Worm (Caenorhabditis elegans) whole organism, L1 larva: ENCODE results near the gene soc-1.

Experiments
- F16B12.6 ChIP-seq: fragments of 150-350 bp; optimal IDR thresholded peaks from 2 replicates; lab custom pipeline; 2014; ENCODE audit warnings: missing biosample characterization, missing genetic modification characterization
- Y116A8C.19 ChIP-seq: sonication (generic microtip); optimal IDR thresholded peaks from 2 replicates; lab custom pipeline; 2016; ENCODE audit warnings: missing compliant biosample characterization, missing genetic modification characterization, borderline replicate concordance
- aha-1 ChIP-seq: fragments of 150-350 bp; optimal IDR thresholded peaks from 2 replicates; lab custom pipeline; 2014; ENCODE audit warnings: missing biosample characterization, missing genetic modification characterization
- ama-1 ChIP-seq: fragments of 150-350 bp; optimal IDR thresholded peaks from 2 replicates; lab custom pipeline; 2014
- ceh-82 ChIP-seq, 3 experiments: fragments of 150-350 bp in 1 of 3; sonication (generic microtip) in 2 of 3; optimal IDR thresholded peaks; 2 replicates each; lab custom pipeline; 2014 to 2017; ENCODE audit warnings: missing biosample characterization in 3 of 3, missing genetic modification characterization in 3 of 3
- ces-1 ChIP-seq: fragments of 150-350 bp; optimal IDR thresholded peaks from 2 replicates; lab custom pipeline; 2014; ENCODE audit warnings: missing biosample characterization, missing genetic modification reagents, missing genetic modification characterization
- efl-1 ChIP-seq, 4 experiments: fragments of 150-350 bp; optimal IDR thresholded peaks in 3 of 4; peaks in 1 of 4; 1 replicate in 1 of 4; 2 replicates in 3 of 4; lab custom pipeline; 2014; ENCODE audit warnings: missing biosample characterization in 2 of 4, missing genetic modification characterization in 2 of 4, missing genetic modification reagents in 2 of 4
- egl-13 ChIP-seq: sonication (generic microtip); optimal IDR thresholded peaks from 2 replicates; lab custom pipeline; 2016; ENCODE audit warnings: missing genotype, missing genetic modification reagents, missing genetic modification characterization, missing compliant biosample characterization
- ets-5 ChIP-seq: fragments of 200-800 bp; sonication (Bioruptor generic); IDR thresholded peaks from 2 replicates; pipeline ENCODE4 v1.3.6; 2022; ENCODE audit warnings: missing genetic modification characterization, missing compliant biosample characterization
- fkh-10 ChIP-seq: sonication (generic microtip); optimal IDR thresholded peaks from 2 replicates; lab custom pipeline; 2017; ENCODE audit warnings: missing biosample characterization, missing genetic modification reagents, missing genetic modification characterization
- fkh-4 ChIP-seq: sonication (generic microtip); optimal IDR thresholded peaks from 2 replicates; lab custom pipeline; 2016; ENCODE audit warnings: missing compliant biosample characterization, missing genetic modification characterization, borderline replicate concordance
- hlh-17 ChIP-seq: fragments of 200-800 bp; sonication (Bioruptor generic); optimal IDR thresholded peaks from 2 replicates; lab custom pipeline; 2018; ENCODE audit warnings: missing genetic modification characterization, mild to moderate bottlenecking, missing compliant biosample characterization, moderate library complexity, borderline replicate concordance
- hpl-2 ChIP-seq: fragments of 150-350 bp; optimal IDR thresholded peaks from 2 replicates; lab custom pipeline; 2014; ENCODE audit warnings: missing biosample characterization, missing genetic modification reagents, missing genetic modification characterization
- isw-1 ChIP-seq: fragments of 200-800 bp; sonication (Bioruptor generic); IDR thresholded peaks from 2 replicates; pipeline ENCODE4 v1.3.6; 2022; ENCODE audit warnings: missing genetic modification characterization, missing compliant biosample characterization
- jun-1 ChIP-seq: fragments of 150-350 bp; optimal IDR thresholded peaks from 2 replicates; lab custom pipeline; 2014; ENCODE audit warnings: missing biosample characterization, missing genetic modification reagents, missing genetic modification characterization
- lin-35 ChIP-seq, 2 experiments: fragments of 150-350 bp; optimal IDR thresholded peaks; 2 replicates each; lab custom pipeline; 2014; ENCODE audit warnings: missing biosample characterization in 2 of 2, missing genetic modification characterization in 2 of 2, missing genetic modification reagents in 2 of 2
- lin-39 ChIP-seq: fragments of 150-350 bp; optimal IDR thresholded peaks from 2 replicates; lab custom pipeline; 2014; ENCODE audit warnings: missing biosample characterization, missing genetic modification reagents, missing genetic modification characterization
- lir-3 ChIP-seq: sonication (generic microtip); optimal IDR thresholded peaks from 2 replicates; lab custom pipeline; 2016; ENCODE audit warnings: mild to moderate bottlenecking, missing genetic modification characterization, moderate library complexity, missing compliant biosample characterization; ENCODE audit not compliant: poor library complexity
- mef-2 ChIP-seq: fragments of 150-350 bp; optimal IDR thresholded peaks from 2 replicates; lab custom pipeline; 2014; ENCODE audit warnings: missing biosample characterization, missing genetic modification characterization
- nhr-19 ChIP-seq: fragments of 200-800 bp; sonication (Bioruptor generic); conservative IDR thresholded peaks from 2 replicates; pipeline ENCODE4 v1.3.6; 2022; ENCODE audit warnings: missing genetic modification characterization, missing compliant biosample characterization
- nhr-28 ChIP-seq: fragments of 150-350 bp; optimal IDR thresholded peaks from 2 replicates; lab custom pipeline; 2014; ENCODE audit warnings: missing biosample characterization, missing genetic modification characterization
- nhr-47 ChIP-seq: sonication (generic microtip); optimal IDR thresholded peaks from 2 replicates; lab custom pipeline; 2016; ENCODE audit warnings: mild to moderate bottlenecking, missing genetic modification characterization, moderate library complexity, missing compliant biosample characterization
- nhr-71 ChIP-seq: sonication (generic microtip); optimal IDR thresholded peaks from 2 replicates; lab custom pipeline; 2016; ENCODE audit warnings: mild to moderate bottlenecking, missing genetic modification characterization, moderate library complexity, missing compliant biosample characterization
- nhr-77 ChIP-seq: fragments of 150-350 bp; optimal IDR thresholded peaks from 2 replicates; lab custom pipeline; 2014; ENCODE audit warnings: missing biosample characterization, missing genetic modification characterization
- nhr-90 ChIP-seq: sonication (generic microtip); optimal IDR thresholded peaks from 2 replicates; lab custom pipeline; 2016; ENCODE audit warnings: mild to moderate bottlenecking, missing genetic modification characterization, missing compliant biosample characterization; ENCODE audit not compliant: poor library complexity
- pag-3 ChIP-seq: sonication (generic microtip); optimal IDR thresholded peaks from 2 replicates; lab custom pipeline; 2017; ENCODE audit warnings: missing genetic modification characterization, mild to moderate bottlenecking, missing compliant biosample characterization, antibody characterized with exemption, borderline replicate concordance; ENCODE audit not compliant: insufficient read depth
- pqm-1 ChIP-seq: sonication (generic microtip); optimal IDR thresholded peaks from 3 replicates; lab custom pipeline; 2017; ENCODE audit warnings: missing biosample characterization, missing genetic modification characterization
- rnt-1 ChIP-seq: sonication (generic microtip); optimal IDR thresholded peaks from 2 replicates; lab custom pipeline; 2016; ENCODE audit warnings: mild to moderate bottlenecking, missing genetic modification characterization, moderate library complexity, missing compliant biosample characterization
- snpc-4 ChIP-seq: fragments of 150-350 bp; optimal IDR thresholded peaks from 2 replicates; lab custom pipeline; 2014; ENCODE audit warnings: missing biosample characterization, missing genetic modification characterization
- swsn-7 ChIP-seq: sonication (generic microtip); optimal IDR thresholded peaks from 2 replicates; lab custom pipeline; 2016; ENCODE audit warnings: missing genetic modification characterization, missing compliant biosample characterization
- unc-62 ChIP-seq: fragments of 150-350 bp; optimal IDR thresholded peaks from 2 replicates; lab custom pipeline; 2014; ENCODE audit warnings: missing biosample characterization, missing genetic modification reagents, missing genetic modification characterization
- unc-86 ChIP-seq: sonication (generic microtip); optimal IDR thresholded peaks from 2 replicates; lab custom pipeline; 2016; ENCODE audit warnings: missing genetic modification characterization, missing compliant biosample characterization
- xbp-1 ChIP-seq: sonication (generic microtip); optimal IDR thresholded peaks from 2 replicates; lab custom pipeline; 2016; ENCODE audit warnings: missing genetic modification characterization, missing compliant biosample characterization
- ztf-11 ChIP-seq, 2 experiments: sonication (generic microtip); optimal IDR thresholded peaks; 2 replicates each; lab custom pipeline; 2016 to 2017; ENCODE audit warnings: missing genetic modification characterization in 2 of 2, missing biosample characterization in 1 of 2, missing compliant biosample characterization in 1 of 2

Gene soc-1

ce11 chrV:4687944-4688505 is 45.3 kb downstream of the soc-1 start, which contains the start of gene K03B4.2 (continued):
- TF ChIP-seq lir-3, result no peak
- no peak for TF ChIP-seq pag-3 (tag; lab: Kevin White, UChicago)
- no peak for TF ChIP-seq ces-1 (GFP tag; lab: Kevin White, UChicago)
- TF ChIP-seq Y116A8C.19, result no peak
- TF ChIP-seq lin-35 (GFP tag; optimal IDR thresholded peaks at IDR 0.05; lab: Kevin White, UChicago), result no peak
- peak; percentile 11 for TF ChIP-seq nhr-71 (tag; lab: Kevin White, UChicago)
- no peak for TF ChIP-seq lin-39 (tag; lab: Kevin White, UChicago)
- peak; percentile 71 for TF ChIP-seq ama-1 (lab: Kevin White, UChicago)
- no peak for TF ChIP-seq ztf-11 (tag; optimal IDR thresholded peaks at IDR 0.05; lab: Kevin White, UChicago)
- no peak for TF ChIP-seq unc-86
- no peak for TF ChIP-seq nhr-90 (tag; lab: Kevin White, UChicago)
- TF ChIP-seq nhr-28, result no peak
- TF ChIP-seq nhr-19 (GFP tag; lab: Robert Waterston, UW), result no peak
- TF ChIP-seq xbp-1 (tag; lab: Kevin White, UChicago), result no peak
- TF ChIP-seq jun-1 (tag; lab: Kevin White, UChicago), result no peak
- no peak for TF ChIP-seq fkh-10 (GFP tag; lab: Kevin White, UChicago)
- TF ChIP-seq rnt-1 (tag; lab: Kevin White, UChicago), result no peak
- TF ChIP-seq ceh-82 (tag; optimal IDR thresholded peaks at IDR 0.05; lab: Kevin White, UChicago), result no peak

ce11 chrV:4689234-4689633 is 46.5 kb downstream of the soc-1 start, which contains the start of gene K03B4.1:
Gene K03B4.1 (plus strand): TSS chrV:4689330.
- TF ChIP-seq pqm-1 (tag; lab: Kevin White, UChicago), result no peak
- TF ChIP-seq ama-1 (lab: Kevin White, UChicago), result peak; percentile 38
- no peak for TF ChIP-seq hlh-17
- TF ChIP-seq egl-13, result no peak
- no peak for TF ChIP-seq ets-5
- no peak for TF ChIP-seq nhr-47 (tag; lab: Kevin White, UChicago)
- TF ChIP-seq jun-1 (tag; lab: Kevin White, UChicago), result no peak
- TF ChIP-seq efl-1 (optimal IDR thresholded peaks at IDR 0.05; lab: Kevin White, UChicago), result no peak
- peak in 1 of 2 experiments; percentile 43 for TF ChIP-seq efl-1 (GFP tag; optimal IDR thresholded peaks at IDR 0.05 in 1 of 2; lab: Kevin White, UChicago)

- TF ChIP-seq F16B12.6 (tag; lab: Kevin White, UChicago) (no peak), fkh-4 (tag; lab: Kevin White, UChicago) (no peak), isw-1 (GFP tag; lab: Robert Waterston, UW) (no peak), aha-1 (no peak), unc-62 (GFP tag; lab: Kevin White, UChicago) (no peak), lir-3 (no peak), hpl-2 (GFP tag; lab: Kevin White, UChicago) (no peak), snpc-4 (tag; lab: Kevin White, UChicago) (no peak), nhr-77 (tag; lab: Kevin White, UChicago) (no peak), mef-2 (no peak), unc-86 (no peak), swsn-7 (no peak), xbp-1 (tag; lab: Kevin White, UChicago) (no peak), ama-1 (lab: Kevin White, UChicago) (no peak)
- TF ChIP-seq, all 84 proteins: peak for 0
Measured at ce11 chrV:4691657-4692056, 48.9 kb downstream of the soc-1 start.
